Worm (Caenorhabditis elegans) whole organism, young adult: ENCODE data around the gene str-255.

Experiments used
- F10E7.11 ChIP-seq: sonication (generic microtip); optimal IDR thresholded peaks from 2 replicates; lab custom pipeline; 2017; ENCODE audit warnings: mild to moderate bottlenecking, missing genetic modification characterization, moderate library complexity, missing compliant biosample characterization
- F23B12.7 ChIP-seq: sonication (generic microtip); optimal IDR thresholded peaks from 2 replicates; lab custom pipeline; 2017; ENCODE audit warnings: missing genetic modification characterization, mild to moderate bottlenecking, missing compliant biosample characterization, antibody characterized with exemption, moderate library complexity; ENCODE audit not compliant: insufficient read depth
- F57A8.1 ChIP-seq: fragments of 200-800 bp; sonication (Bioruptor generic); optimal IDR thresholded peaks from 2 replicates; lab custom pipeline; 2018; ENCODE audit warnings: mild to moderate bottlenecking, missing genetic modification characterization, moderate library complexity, missing compliant biosample characterization
- Y53G8AR.9 ChIP-seq: fragments of 200-800 bp; sonication (Bioruptor generic); conservative IDR thresholded peaks from 2 replicates; pipeline ENCODE4 v1.3.6; 2022; ENCODE audit warnings: missing genetic modification reagents, missing genetic modification characterization, missing compliant biosample characterization
- Y79H2A.3 ChIP-seq: fragments of 200-800 bp; sonication (Bioruptor generic); conservative IDR thresholded peaks from 2 replicates; pipeline ENCODE4 v1.3.6; 2022; ENCODE audit warnings: missing genetic modification reagents, missing genetic modification characterization, missing compliant biosample characterization
- attf-5 ChIP-seq: fragments of 200-800 bp; sonication (Bioruptor generic); optimal IDR thresholded peaks from 2 replicates; lab custom pipeline; 2018; ENCODE audit warnings: mild to moderate bottlenecking, missing genetic modification characterization, missing compliant biosample characterization
- ceh-100 ChIP-seq: fragments of 200-800 bp; sonication (Bioruptor generic); IDR thresholded peaks from 2 replicates; pipeline ENCODE4 v1.3.6; 2022; ENCODE audit warnings: missing genetic modification reagents, missing genetic modification characterization, missing compliant biosample characterization
- dox-1 ChIP-seq: fragments of 200-800 bp; sonication (Bioruptor generic); IDR thresholded peaks from 2 replicates; pipeline ENCODE4 v1.3.6; 2022; ENCODE audit warnings: missing genetic modification reagents, missing genetic modification characterization, missing compliant biosample characterization
- dpl-1 ChIP-seq: fragments of 150-350 bp; optimal IDR thresholded peaks from 2 replicates; lab custom pipeline; 2014; ENCODE audit warnings: missing biosample characterization, missing genetic modification reagents, missing genetic modification characterization
- efl-1 ChIP-seq: fragments of 150-350 bp; optimal IDR thresholded peaks from 2 replicates; lab custom pipeline; 2014; ENCODE audit warnings: missing biosample characterization, missing genetic modification reagents, missing genetic modification characterization
- egl-44 ChIP-seq: fragments of 200-800 bp; sonication (Bioruptor generic); IDR thresholded peaks from 2 replicates; pipeline ENCODE4 v1.3.6; 2022; ENCODE audit warnings: missing genetic modification reagents, missing genetic modification characterization, missing compliant biosample characterization
- ekl-4 ChIP-seq: fragments of 200-800 bp; sonication (Bioruptor generic); IDR thresholded peaks from 2 replicates; pipeline ENCODE4 v1.3.6; 2022; ENCODE audit warnings: missing genetic modification reagents, missing genetic modification characterization, missing compliant biosample characterization
- hmg-1.2 ChIP-seq: fragments of 200-800 bp; sonication (Bioruptor generic); IDR thresholded peaks from 2 replicates; pipeline ENCODE4 v1.3.6; 2022; ENCODE audit warnings: missing genetic modification reagents, missing genetic modification characterization, missing compliant biosample characterization
- hmg-20 ChIP-seq: fragments of 200-800 bp; sonication (Bioruptor generic); IDR thresholded peaks from 2 replicates; pipeline ENCODE4 v1.3.6; 2022; ENCODE audit warnings: missing genetic modification reagents, missing genetic modification characterization, missing compliant biosample characterization
- lag-1 ChIP-seq: fragments of 200-800 bp; sonication (Bioruptor generic); IDR thresholded peaks from 2 replicates; pipeline ENCODE4 v1.3.6; 2022; ENCODE audit warnings: missing genetic modification reagents, missing genetic modification characterization, missing compliant biosample characterization
- let-526 ChIP-seq: fragments of 200-800 bp; sonication (Bioruptor generic); IDR thresholded peaks from 2 replicates; pipeline ENCODE4 v1.3.6; 2022; ENCODE audit warnings: missing genetic modification reagents, missing genetic modification characterization, missing compliant biosample characterization
- lin-26 ChIP-seq: fragments of 200-800 bp; sonication (Bioruptor generic); IDR thresholded peaks from 2 replicates; pipeline ENCODE4 v1.3.6; 2022; ENCODE audit warnings: missing genetic modification reagents, missing genetic modification characterization, missing compliant biosample characterization
- lir-1 ChIP-seq: fragments of 200-800 bp; sonication (Bioruptor generic); conservative IDR thresholded peaks from 2 replicates; pipeline ENCODE4 v1.3.6; 2022; ENCODE audit warnings: missing genetic modification reagents, missing genetic modification characterization, missing compliant biosample characterization
- madf-8 ChIP-seq: fragments of 200-800 bp; sonication (Bioruptor generic); conservative IDR thresholded peaks from 2 replicates; pipeline ENCODE4 v1.3.6; 2022; ENCODE audit warnings: missing genetic modification reagents, missing genetic modification characterization, missing compliant biosample characterization
- mel-28 ChIP-seq: sonication (generic microtip); optimal IDR thresholded peaks from 2 replicates; lab custom pipeline; 2016; ENCODE audit warnings: borderline replicate concordance, mild to moderate bottlenecking, missing genetic modification characterization, missing compliant biosample characterization
- mxl-1 ChIP-seq: sonication (generic microtip); optimal IDR thresholded peaks from 2 replicates; lab custom pipeline; 2016; ENCODE audit warnings: missing genetic modification characterization, missing compliant biosample characterization
- nfya-1 ChIP-seq: sonication (generic microtip); optimal IDR thresholded peaks from 2 replicates; lab custom pipeline; 2017; ENCODE audit warnings: antibody characterized with exemption, missing compliant biosample characterization, missing genetic modification characterization, borderline replicate concordance; ENCODE audit not compliant: insufficient read depth
- nfya-2 ChIP-seq: fragments of 200-800 bp; sonication (Bioruptor generic); IDR thresholded peaks from 2 replicates; pipeline ENCODE4 v1.3.6; 2022; ENCODE audit warnings: missing genetic modification reagents, missing genetic modification characterization, missing compliant biosample characterization
- nfyb-1 ChIP-seq: fragments of 200-800 bp; sonication (Bioruptor generic); IDR thresholded peaks from 2 replicates; pipeline ENCODE4 v1.3.6; 2022; ENCODE audit warnings: missing genetic modification reagents, missing genetic modification characterization, missing compliant biosample characterization
- nhr-179 ChIP-seq: sonication (generic microtip); optimal IDR thresholded peaks from 2 replicates; lab custom pipeline; 2016; ENCODE audit warnings: mild to moderate bottlenecking, missing genetic modification characterization, missing compliant biosample characterization
- nhr-80 ChIP-seq: sonication (generic microtip); optimal IDR thresholded peaks from 2 replicates; lab custom pipeline; 2016; ENCODE audit warnings: missing genetic modification characterization, missing compliant biosample characterization
- rec-8 ChIP-seq, 2 experiments: sonication (generic microtip); optimal IDR thresholded peaks; 2 replicates each; lab custom pipeline; 2016; ENCODE audit warnings: mild to moderate bottlenecking in 2 of 2, missing genetic modification characterization in 2 of 2, missing genetic modification reagents in 2 of 2, missing genotype in 2 of 2, missing biosample characterization in 1 of 2, missing compliant biosample characterization in 1 of 2, moderate library complexity in 1 of 2
- sptf-2 ChIP-seq: fragments of 200-800 bp; sonication (Bioruptor generic); optimal IDR thresholded peaks from 2 replicates; lab custom pipeline; 2018; ENCODE audit warnings: mild to moderate bottlenecking, missing genetic modification characterization, missing compliant biosample characterization
- tbx-9 ChIP-seq: sonication (generic microtip); optimal IDR thresholded peaks from 2 replicates; lab custom pipeline; 2016; ENCODE audit warnings: borderline replicate concordance, missing genetic modification characterization, inconsistent platforms, missing compliant biosample characterization
- unc-62 ChIP-seq: fragments of 150-350 bp; optimal IDR thresholded peaks from 2 replicates; lab custom pipeline; 2014; ENCODE audit warnings: missing biosample characterization, missing genetic modification reagents, missing genetic modification characterization
- zim-3 ChIP-seq: sonication (generic microtip); optimal IDR thresholded peaks from 2 replicates; lab custom pipeline; 2017; ENCODE audit warnings: mild to moderate bottlenecking, missing genetic modification characterization, moderate library complexity, missing compliant biosample characterization
- ztf-18 ChIP-seq: sonication (generic microtip); optimal IDR thresholded peaks from 2 replicates; lab custom pipeline; 2016; ENCODE audit warnings: missing genotype, mild to moderate bottlenecking, missing genetic modification characterization, missing compliant biosample characterization

Gene str-255

DNA sequence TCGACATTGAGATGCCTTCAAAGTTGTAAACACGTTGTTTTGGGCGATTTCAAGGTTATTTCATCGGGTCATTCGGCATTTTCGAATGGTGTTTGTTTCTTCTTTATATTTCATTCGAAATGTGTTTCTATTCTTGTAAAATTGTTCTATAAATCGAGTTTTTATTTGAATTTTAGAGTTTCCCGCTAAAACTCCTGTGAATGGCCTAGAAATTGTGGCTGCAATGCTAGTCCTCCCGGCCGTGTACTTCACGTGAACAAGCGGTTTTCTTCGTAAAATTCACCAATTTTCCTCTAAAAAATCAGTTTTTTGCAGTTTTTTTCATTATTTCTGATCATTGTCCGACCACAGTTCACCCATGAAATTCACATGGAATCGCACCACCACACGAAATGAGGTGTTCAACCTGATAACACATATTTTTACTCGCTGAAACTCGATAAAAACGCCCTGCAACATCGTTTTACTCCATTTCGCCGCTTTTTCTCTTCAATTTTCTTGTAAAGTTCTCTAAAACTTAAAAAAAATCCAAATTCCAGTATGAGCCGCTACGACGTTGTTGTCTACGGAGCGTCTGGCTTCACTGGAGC lies 36.5 kb downstream of the str-255 start, which contains the start of gene ldp-1 (continued):
- TF ChIP-seq nfyb-1 (GFP tag; lab: Robert Waterston, UW): no peak
- peak; percentile 43; the same call in 1 of the 2 replicates for TF ChIP-seq dox-1 (GFP tag; lab: Robert Waterston, UW)
- no peak for TF ChIP-seq ztf-18 (tag; lab: Kevin White, UChicago)
- peak; percentile 49 for TF ChIP-seq efl-1 (GFP tag; lab: Kevin White, UChicago)
- TF ChIP-seq lir-1 (GFP tag; lab: Robert Waterston, UW): peak; percentile 50; the same call in 1 of the 2 replicates
- no peak for TF ChIP-seq nhr-179 (tag; lab: Kevin White, UChicago)

DNA sequence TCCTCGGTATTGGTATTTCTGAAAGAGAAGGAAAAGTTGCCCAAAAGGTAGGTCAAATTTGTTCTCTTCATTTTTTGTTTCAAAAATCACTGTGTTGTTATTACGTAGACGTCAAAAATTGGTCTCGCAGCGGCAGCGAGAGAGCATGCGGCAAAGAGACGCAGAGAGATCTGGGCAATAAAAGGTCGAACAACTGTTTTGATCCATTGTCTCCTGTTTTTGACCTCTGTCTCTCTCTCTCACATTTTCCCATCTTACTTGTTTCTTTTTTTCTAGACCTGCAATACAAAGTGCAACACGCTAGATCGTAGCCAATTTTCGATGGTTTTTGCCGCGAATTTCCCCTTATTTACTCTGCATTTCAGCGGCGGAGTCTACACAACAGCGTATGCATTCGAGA lies 37.1 kb downstream of the str-255 start:
- TF ChIP-seq F10E7.11: no peak
- TF ChIP-seq let-526 (GFP tag; lab: Robert Waterston, UW): no peak
- peak; percentile 25 for TF ChIP-seq efl-1 (GFP tag; lab: Kevin White, UChicago)
- peak; percentile 34 for TF ChIP-seq madf-8 (GFP tag; lab: Robert Waterston, UW)
- TF ChIP-seq nfya-1 (tag; lab: Kevin White, UChicago): no peak
- no peak for TF ChIP-seq nfya-2 (GFP tag; lab: Robert Waterston, UW)
- no peak for TF ChIP-seq lin-26 (GFP tag; lab: Robert Waterston, UW)

DNA sequence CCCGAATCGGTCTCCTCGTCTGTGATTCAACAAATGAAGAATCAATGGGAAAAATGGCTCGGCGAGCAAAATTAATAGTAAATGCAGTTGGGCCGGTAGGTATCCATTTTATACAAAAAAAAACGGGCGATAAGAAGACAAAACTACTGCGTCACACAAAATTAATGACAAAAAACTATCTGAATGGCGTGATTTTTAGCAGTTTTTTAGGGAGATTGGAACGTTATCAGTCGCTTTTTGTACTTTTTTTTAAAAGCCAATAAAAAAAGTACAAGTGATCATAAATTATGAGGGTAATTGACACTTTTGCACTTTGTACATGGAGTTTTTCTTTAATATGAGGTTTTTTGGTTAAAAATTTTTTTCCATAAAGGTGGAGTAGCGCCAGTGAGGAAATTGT lies 40.5 kb downstream of the str-255 start:
- TF ChIP-seq Y53G8AR.9 (no peak), sptf-2 (GFP tag; lab: Kevin White, UChicago) (no peak), mel-28 (tag; lab: Kevin White, UChicago) (no peak), lag-1 (GFP tag; lab: Robert Waterston, UW) (no peak), Y79H2A.3 (no peak), nhr-80 (tag; lab: Kevin White, UChicago) (peak; percentile 62)

- TF ChIP-seq egl-44 (GFP tag; lab: Robert Waterston, UW): no peak
- TF ChIP-seq hmg-1.2 (GFP tag; lab: Robert Waterston, UW): peak; percentile 23; the same call in 1 of the 2 replicates
- TF ChIP-seq attf-5: peak; percentile 3
- no peak for TF ChIP-seq dpl-1
- TF ChIP-seq zim-3 (tag; lab: Kevin White, UChicago): no peak
- TF ChIP-seq unc-62 (GFP tag; lab: Kevin White, UChicago): no peak
- no peak for TF ChIP-seq nfya-1 (tag; lab: Kevin White, UChicago)
- TF ChIP-seq nhr-80 (tag; lab: Kevin White, UChicago): peak; percentile 2
- no peak for TF ChIP-seq ceh-100 (GFP tag; lab: Robert Waterston, UW)
- no peak for TF ChIP-seq F23B12.7 (tag; lab: Kevin White, UChicago)
Measured at ce11 chrV:2122517-2122916, 41.1 kb downstream of the str-255 start, which contains the start of gene F22F7.2. Gene F22F7.2 (plus strand): TSS chrV:2122782.

DNA sequence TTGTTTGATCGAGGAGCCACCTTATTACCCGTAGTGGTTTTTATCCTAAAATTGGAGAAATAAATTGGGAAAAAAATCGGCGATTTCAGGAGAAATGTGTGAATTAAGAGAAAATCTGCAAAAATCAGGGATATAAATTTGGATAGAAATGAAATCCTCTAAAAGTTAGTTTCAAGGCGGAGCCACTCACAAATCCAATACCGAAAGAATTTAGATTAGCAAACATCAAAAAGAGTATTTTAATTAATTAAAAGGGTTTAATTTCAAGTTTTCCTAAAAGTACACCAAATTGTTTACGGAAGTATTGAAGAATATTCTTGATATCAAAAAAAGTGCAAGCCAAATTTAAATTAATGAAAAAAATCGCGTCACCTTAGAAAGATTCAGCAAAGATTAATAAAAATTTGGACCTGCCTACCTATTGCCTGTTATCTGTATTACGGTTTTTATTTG lies 41.7 kb downstream of the str-255 start, which contains the start of gene F22F7.8:
Gene F22F7.8 (minus strand): TSS at position 51 of the 453 bp plus-strand sequence.
- TF ChIP-seq Y79H2A.3 (no peak), lag-1 (GFP tag; lab: Robert Waterston, UW) (no peak), hmg-20 (no peak), F57A8.1 (GFP tag; lab: Kevin White, UChicago) (no peak), sptf-2 (GFP tag; lab: Kevin White, UChicago) (no peak), rec-8 (tag; optimal IDR thresholded peaks at IDR 0.05; lab: Kevin White, UChicago) (no peak), tbx-9 (tag; lab: Kevin White, UChicago) (no peak), mxl-1 (tag; lab: Kevin White, UChicago) (no peak), ekl-4 (GFP tag; lab: Robert Waterston, UW) (no peak), nfya-1 (tag; lab: Kevin White, UChicago) (no peak)
- TF ChIP-seq, all 124 proteins: peak for 0
